Worm (Caenorhabditis elegans) whole organism, L1 larva: ENCODE results near the gene R04A9.1.

Source experiments
- aly-2 ChIP-seq: fragments of 150-350 bp; optimal IDR thresholded peaks from 2 replicates; lab custom pipeline; 2014; ENCODE audit warnings: missing biosample characterization, missing genetic modification characterization
- blmp-1 ChIP-seq: fragments of 150-350 bp; optimal IDR thresholded peaks from 2 replicates; lab custom pipeline; 2014; ENCODE audit warnings: missing biosample characterization, missing genetic modification characterization
- ceh-90 ChIP-seq: sonication (generic microtip); optimal IDR thresholded peaks from 2 replicates; lab custom pipeline; 2016; ENCODE audit warnings: missing genetic modification characterization, missing compliant biosample characterization
- lir-3 ChIP-seq: sonication (generic microtip); optimal IDR thresholded peaks from 2 replicates; lab custom pipeline; 2016; ENCODE audit warnings: mild to moderate bottlenecking, missing genetic modification characterization, moderate library complexity, missing compliant biosample characterization; ENCODE audit not compliant: poor library complexity
- nhr-237 ChIP-seq: fragments of 150-350 bp; optimal IDR thresholded peaks from 2 replicates; lab custom pipeline; 2014; ENCODE audit warnings: missing biosample characterization, missing genetic modification characterization
- nhr-76 ChIP-seq: sonication (generic microtip); optimal IDR thresholded peaks from 2 replicates; lab custom pipeline; 2017; ENCODE audit warnings: missing biosample characterization, missing genetic modification characterization
- zag-1 ChIP-seq: fragments of 150-350 bp; optimal IDR thresholded peaks from 2 replicates; lab custom pipeline; 2014; ENCODE audit warnings: missing biosample characterization, missing genetic modification characterization

DNA sequence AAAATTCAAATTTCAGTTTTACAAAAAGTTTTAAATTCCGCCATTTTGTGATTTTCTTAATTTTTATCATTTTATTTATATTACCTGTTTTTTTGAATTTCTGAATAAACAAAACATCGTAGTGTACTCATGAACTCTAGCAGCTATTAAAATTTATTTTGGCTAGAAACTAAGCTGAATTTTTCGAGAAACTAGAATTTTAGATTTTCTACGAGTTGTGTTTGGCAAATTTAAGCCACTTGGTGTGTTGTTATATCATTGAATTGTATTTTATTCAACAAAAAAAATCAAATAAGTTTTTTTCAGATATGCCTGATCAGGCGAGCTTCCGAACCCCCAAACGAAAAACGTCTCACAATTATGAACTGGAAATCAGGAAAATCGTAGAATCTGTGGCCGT is 7.4 kb upstream of the R04A9.1 start, which contains the start of gene R04A9.6:
- TF ChIP-seq nhr-237 (tag; lab: Kevin White, UChicago) (no peak), nhr-76 (tag; lab: Kevin White, UChicago) (no peak), lir-3 (tag; lab: Kevin White, UChicago) (no peak), aly-2 (no peak), ceh-90 (tag; lab: Kevin White, UChicago) (no peak), blmp-1 (tag; lab: Kevin White, UChicago) (no peak), zag-1 (tag; lab: Kevin White, UChicago) (no peak)
